Worm (Caenorhabditis elegans): Measurements from ENCODE around the gene dgn-2.

ce11 chrX:1372464-1372863 lies 5.1 kb upstream of the dgn-2 start:
- TF ChIP-seq D2030.7 (GFP tag; IDR thresholded peaks at IDR 0.05) = no peak
- TF ChIP-seq nfya-1 (tag; optimal IDR thresholded peaks at IDR 0.05; ENCODE audit: borderline replicate concordance, insufficient read depth) = no peak
- TF ChIP-seq ceh-79 (tag; optimal IDR thresholded peaks at IDR 0.05) = no peak
- TF ChIP-seq gei-17 (GFP tag; optimal IDR thresholded peaks at IDR 0.05) = no peak
- TF ChIP-seq nhr-80 (tag; optimal IDR thresholded peaks at IDR 0.05) = no peak
